Worm (Caenorhabditis elegans): ENCODE data around the gene ins-10.

DNA sequence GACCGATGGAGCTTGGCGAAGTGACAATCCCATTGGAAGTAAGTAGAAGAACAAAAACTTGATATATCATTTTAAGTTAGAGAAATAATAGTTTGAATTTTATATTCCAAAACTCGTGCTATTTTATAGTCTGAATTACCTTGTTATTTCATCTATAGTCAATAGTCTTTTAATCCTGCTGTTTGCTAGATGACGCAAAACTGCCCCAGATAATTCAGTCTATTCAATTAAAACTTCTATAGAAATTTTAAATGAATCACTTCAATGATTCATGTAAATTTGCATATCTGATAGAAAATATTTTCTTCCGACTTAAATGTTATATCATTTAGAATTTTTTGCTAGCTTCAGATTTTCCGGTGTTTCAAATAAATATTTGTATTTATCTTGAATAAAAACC lies 10.7 kb upstream of the ins-10 start, which contains the start of gene T08G5.15:
- no peak for TF ChIP-seq ceh-82 (tag; optimal IDR thresholded peaks at IDR 0.05)
- TF ChIP-seq egl-27 (tag; optimal IDR thresholded peaks at IDR 0.05): no peak
- no peak for TF ChIP-seq ceh-28 (tag; optimal IDR thresholded peaks at IDR 0.05)
- TF ChIP-seq jun-1 (tag; optimal IDR thresholded peaks at IDR 0.05): no peak
- TF ChIP-seq aly-2 (tag; optimal IDR thresholded peaks at IDR 0.05): no peak
- TF ChIP-seq lin-39 (tag; optimal IDR thresholded peaks at IDR 0.05): no peak
- TF ChIP-seq nhr-23 (tag; optimal IDR thresholded peaks at IDR 0.05): no peak
- TF ChIP-seq unc-39 (tag; optimal IDR thresholded peaks at IDR 0.05): no peak
- no peak for TF ChIP-seq ztf-4 (tag; optimal IDR thresholded peaks at IDR 0.05)
- TF ChIP-seq nhr-77 (tag; optimal IDR thresholded peaks at IDR 0.05): no peak

Measured in whole organism, L3 larva.